Worm (Caenorhabditis elegans) whole organism, L1 larva: ENCODE results near the gene sds-22.

ENCODE experiments used
- C16A3.4 ChIP-seq: fragments of 150-350 bp; optimal IDR thresholded peaks from 2 replicates; lab custom pipeline; 2014; ENCODE audit warnings: missing biosample characterization, missing genetic modification characterization
- C34B4.2 ChIP-seq: sonication (generic microtip); optimal IDR thresholded peaks from 2 replicates; lab custom pipeline; 2017; ENCODE audit warnings: mild to moderate bottlenecking, missing genetic modification characterization, missing compliant biosample characterization
- F16B12.6 ChIP-seq: fragments of 150-350 bp; optimal IDR thresholded peaks from 2 replicates; lab custom pipeline; 2014; ENCODE audit warnings: missing biosample characterization, missing genetic modification characterization
- Y116A8C.19 ChIP-seq: sonication (generic microtip); optimal IDR thresholded peaks from 2 replicates; lab custom pipeline; 2016; ENCODE audit warnings: missing compliant biosample characterization, missing genetic modification characterization, borderline replicate concordance
- aly-2 ChIP-seq: fragments of 150-350 bp; optimal IDR thresholded peaks from 2 replicates; lab custom pipeline; 2014; ENCODE audit warnings: missing biosample characterization, missing genetic modification characterization
- ceh-63 ChIP-seq: fragments of 200-800 bp; sonication (Bioruptor generic); optimal IDR thresholded peaks from 2 replicates; lab custom pipeline; 2018; ENCODE audit warnings: mild to moderate bottlenecking, missing genetic modification characterization, missing compliant biosample characterization
- ceh-8 ChIP-seq: fragments of 200-800 bp; sonication (Bioruptor generic); optimal IDR thresholded peaks from 2 replicates; lab custom pipeline; 2018; ENCODE audit warnings: mild to moderate bottlenecking, missing genetic modification characterization, moderate library complexity, missing compliant biosample characterization
- ceh-82 ChIP-seq, 3 experiments: fragments of 150-350 bp in 1 of 3; sonication (generic microtip) in 2 of 3; optimal IDR thresholded peaks; 2 replicates each; lab custom pipeline; 2014 to 2017; ENCODE audit warnings: missing biosample characterization in 3 of 3, missing genetic modification characterization in 3 of 3
- ceh-90 ChIP-seq: sonication (generic microtip); optimal IDR thresholded peaks from 2 replicates; lab custom pipeline; 2016; ENCODE audit warnings: missing genetic modification characterization, missing compliant biosample characterization
- dpl-1 ChIP-seq, 3 experiments: fragments of 150-350 bp in 2 of 3; sonication (generic microtip) in 1 of 3; optimal IDR thresholded peaks; 2 replicates each; lab custom pipeline; 2014 to 2017; ENCODE audit warnings: missing biosample characterization in 3 of 3, missing genetic modification characterization in 3 of 3, missing genetic modification reagents in 3 of 3
- dsc-1 ChIP-seq: sonication (generic microtip); optimal IDR thresholded peaks from 2 replicates; lab custom pipeline; 2016; ENCODE audit warnings: mild to moderate bottlenecking, missing genetic modification characterization, missing compliant biosample characterization
- egl-27 ChIP-seq, 2 experiments: fragments of 150-350 bp in 1 of 2; sonication (generic microtip); optimal IDR thresholded peaks; 3 replicates each; lab custom pipeline; 2017 to 2018; ENCODE audit warnings: missing biosample characterization in 2 of 2, missing genetic modification characterization in 2 of 2, missing genetic modification reagents in 2 of 2
- elt-2 ChIP-seq: sonication (generic microtip); optimal IDR thresholded peaks from 2 replicates; lab custom pipeline; 2016; ENCODE audit warnings: missing genetic modification characterization, mild to moderate bottlenecking, inconsistent platforms, missing compliant biosample characterization, missing genetic modification reagents
- elt-3 ChIP-seq, 6 experiments: fragments of 150-350 bp in 1 of 6; sonication (generic microtip); optimal IDR thresholded peaks; 2 replicates each; lab custom pipeline; 2017 to 2018; ENCODE audit warnings: missing biosample characterization in 6 of 6, missing genetic modification characterization in 6 of 6, inconsistent platforms in 1 of 6
- fkh-4 ChIP-seq: sonication (generic microtip); optimal IDR thresholded peaks from 2 replicates; lab custom pipeline; 2016; ENCODE audit warnings: missing compliant biosample characterization, missing genetic modification characterization, borderline replicate concordance
- fkh-8 ChIP-seq: sonication (generic microtip); optimal IDR thresholded peaks from 2 replicates; lab custom pipeline; 2016; ENCODE audit warnings: mild to moderate bottlenecking, missing genetic modification characterization, missing compliant biosample characterization
- fos-1 ChIP-seq: fragments of 150-350 bp; optimal IDR thresholded peaks from 2 replicates; lab custom pipeline; 2014; ENCODE audit warnings: missing biosample characterization, missing genetic modification characterization
- hlh-17 ChIP-seq: fragments of 200-800 bp; sonication (Bioruptor generic); optimal IDR thresholded peaks from 2 replicates; lab custom pipeline; 2018; ENCODE audit warnings: missing genetic modification characterization, mild to moderate bottlenecking, missing compliant biosample characterization, moderate library complexity, borderline replicate concordance
- hlh-4 ChIP-seq: sonication (generic microtip); optimal IDR thresholded peaks from 2 replicates; lab custom pipeline; 2016; ENCODE audit warnings: mild to moderate bottlenecking, missing genetic modification characterization, missing compliant biosample characterization
- irx-1 ChIP-seq: sonication (generic microtip); optimal IDR thresholded peaks from 2 replicates; lab custom pipeline; 2016; ENCODE audit warnings: missing genetic modification characterization, missing compliant biosample characterization
- jun-1 ChIP-seq: fragments of 150-350 bp; optimal IDR thresholded peaks from 2 replicates; lab custom pipeline; 2014; ENCODE audit warnings: missing biosample characterization, missing genetic modification reagents, missing genetic modification characterization
- lin-13 ChIP-seq: fragments of 150-350 bp; optimal IDR thresholded peaks from 2 replicates; lab custom pipeline; 2014; ENCODE audit warnings: missing biosample characterization, missing genetic modification reagents, missing genetic modification characterization
- lin-14 ChIP-seq: fragments of 200-800 bp; sonication (Bioruptor generic); optimal IDR thresholded peaks from 2 replicates; lab custom pipeline; 2018; ENCODE audit warnings: mild to moderate bottlenecking, missing genetic modification characterization, moderate library complexity, missing compliant biosample characterization
- lir-3 ChIP-seq: sonication (generic microtip); optimal IDR thresholded peaks from 2 replicates; lab custom pipeline; 2016; ENCODE audit warnings: mild to moderate bottlenecking, missing genetic modification characterization, moderate library complexity, missing compliant biosample characterization; ENCODE audit not compliant: poor library complexity
- lsy-2 ChIP-seq, 2 experiments: fragments of 150-350 bp; optimal IDR thresholded peaks; 2 replicates each; lab custom pipeline; 2014; ENCODE audit warnings: missing biosample characterization in 2 of 2, missing genetic modification characterization in 2 of 2
- mab-9 ChIP-seq: fragments of 200-800 bp; sonication (Bioruptor generic); IDR thresholded peaks from 2 replicates; pipeline ENCODE4 v1.3.6; 2022; ENCODE audit warnings: missing genetic modification reagents, missing genetic modification characterization, missing compliant biosample characterization
- mdl-1 ChIP-seq, 2 experiments: fragments of 150-350 bp; optimal IDR thresholded peaks; 2 replicates each; lab custom pipeline; 2014 to 2017; ENCODE audit warnings: missing biosample characterization in 2 of 2, missing genetic modification characterization in 2 of 2, inconsistent platforms in 1 of 2
- mef-2 ChIP-seq: fragments of 150-350 bp; optimal IDR thresholded peaks from 2 replicates; lab custom pipeline; 2014; ENCODE audit warnings: missing biosample characterization, missing genetic modification characterization
- mep-1 ChIP-seq: fragments of 150-350 bp; optimal IDR thresholded peaks from 2 replicates; lab custom pipeline; 2014; ENCODE audit warnings: missing biosample characterization, missing genetic modification characterization
- nhr-19 ChIP-seq: fragments of 200-800 bp; sonication (Bioruptor generic); conservative IDR thresholded peaks from 2 replicates; pipeline ENCODE4 v1.3.6; 2022; ENCODE audit warnings: missing genetic modification characterization, missing compliant biosample characterization
- nhr-47 ChIP-seq: sonication (generic microtip); optimal IDR thresholded peaks from 2 replicates; lab custom pipeline; 2016; ENCODE audit warnings: mild to moderate bottlenecking, missing genetic modification characterization, moderate library complexity, missing compliant biosample characterization
- nhr-84 ChIP-seq: sonication (generic microtip); optimal IDR thresholded peaks from 2 replicates; lab custom pipeline; 2017; ENCODE audit warnings: missing biosample characterization, missing genetic modification characterization
- nhr-85 ChIP-seq: sonication (generic microtip); peaks from one replicate; lab custom pipeline; 2016; ENCODE audit warnings: missing genetic modification characterization, inconsistent platforms, missing compliant biosample characterization
- rnt-1 ChIP-seq: sonication (generic microtip); optimal IDR thresholded peaks from 2 replicates; lab custom pipeline; 2016; ENCODE audit warnings: mild to moderate bottlenecking, missing genetic modification characterization, moderate library complexity, missing compliant biosample characterization
- skn-1 ChIP-seq: fragments of 150-350 bp; optimal IDR thresholded peaks from 2 replicates; lab custom pipeline; 2014; ENCODE audit warnings: missing biosample characterization, missing genetic modification characterization
- sup-37 ChIP-seq: fragments of 200-800 bp; sonication (Bioruptor generic); optimal IDR thresholded peaks from 2 replicates; lab custom pipeline; 2018; ENCODE audit warnings: mild to moderate bottlenecking, missing genetic modification characterization, missing compliant biosample characterization
- tlp-1 ChIP-seq: fragments of 150-350 bp; optimal IDR thresholded peaks from 2 replicates; lab custom pipeline; 2014; ENCODE audit warnings: missing biosample characterization, missing genetic modification characterization
- unc-30 ChIP-seq: sonication (generic microtip); optimal IDR thresholded peaks from 2 replicates; lab custom pipeline; 2017; ENCODE audit warnings: missing biosample characterization, missing genetic modification characterization
- unc-62 ChIP-seq: fragments of 150-350 bp; optimal IDR thresholded peaks from 2 replicates; lab custom pipeline; 2014; ENCODE audit warnings: missing biosample characterization, missing genetic modification reagents, missing genetic modification characterization
- unc-86 ChIP-seq: sonication (generic microtip); optimal IDR thresholded peaks from 2 replicates; lab custom pipeline; 2016; ENCODE audit warnings: missing genetic modification characterization, missing compliant biosample characterization
- xbp-1 ChIP-seq: sonication (generic microtip); optimal IDR thresholded peaks from 2 replicates; lab custom pipeline; 2016; ENCODE audit warnings: missing genetic modification characterization, missing compliant biosample characterization
- zag-1 ChIP-seq: fragments of 150-350 bp; optimal IDR thresholded peaks from 2 replicates; lab custom pipeline; 2014; ENCODE audit warnings: missing biosample characterization, missing genetic modification characterization
- ztf-4 ChIP-seq: fragments of 150-350 bp; optimal IDR thresholded peaks from 2 replicates; lab custom pipeline; 2014; ENCODE audit warnings: missing biosample characterization, missing genetic modification characterization

The sds-22 gene

ce11 chrII:7870632-7871031 is 12.4 kb downstream of the sds-22 start (continued):
- TF ChIP-seq F16B12.6 (tag; lab: Kevin White, UChicago) (peak; percentile 91), irx-1 (no peak), ztf-4 (tag; lab: Kevin White, UChicago) (no peak), zag-1 (no peak), hlh-17 (GFP tag; lab: Kevin White, UChicago) (no peak), unc-30 (tag; lab: Kevin White, UChicago) (no peak), ceh-90 (no peak), fkh-8 (tag; lab: Kevin White, UChicago) (peak; percentile 35), unc-86 (tag; lab: Kevin White, UChicago) (no peak), mef-2 (no peak), ceh-82 (tag; optimal IDR thresholded peaks at IDR 0.05; lab: Kevin White, UChicago) (peak in 2 of 3 experiments; percentile 3 to 71), dpl-1 (GFP tag; optimal IDR thresholded peaks at IDR 0.05; lab: Kevin White, UChicago) (peak; percentile 19 to 68 (median 59)), lin-14 (no peak), lir-3 (tag; lab: Kevin White, UChicago) (no peak), rnt-1 (peak; percentile 48), fkh-4 (tag; lab: Kevin White, UChicago) (no peak), xbp-1 (tag; lab: Kevin White, UChicago) (peak; percentile 35), mab-9 (no peak), fos-1 (tag; lab: Kevin White, UChicago) (no peak), jun-1 (tag; lab: Kevin White, UChicago) (no peak), mdl-1 (tag; optimal IDR thresholded peaks at IDR 0.05; lab: Kevin White, UChicago) (peak in 1 of 2 experiments; percentile 15), aly-2 (tag; lab: Kevin White, UChicago) (no peak), nhr-47 (tag; lab: Kevin White, UChicago) (peak; percentile 30), nhr-84 (no peak), nhr-19 (peak; percentile 18; the same call in 1 of the 2 replicates), ceh-8 (GFP tag; lab: Kevin White, UChicago) (no peak), hlh-4 (no peak), egl-27 (tag; optimal IDR thresholded peaks at IDR 0.05; lab: Kevin White, UChicago) (no peak), Y116A8C.19 (tag; lab: Kevin White, UChicago) (no peak), lin-13 (GFP tag; lab: Kevin White, UChicago) (peak; percentile 17), C34B4.2 (no peak), tlp-1 (tag; lab: Kevin White, UChicago) (no peak), mep-1 (tag; lab: Kevin White, UChicago) (peak; percentile 47), nhr-85 (tag; lab: Kevin White, UChicago) (peak; percentile 14), skn-1 (peak; percentile 10), unc-62 (GFP tag; lab: Kevin White, UChicago) (no peak), elt-2 (tag; lab: Kevin White, UChicago) (no peak), dsc-1 (tag; lab: Kevin White, UChicago) (no peak), sup-37 (GFP tag; lab: Kevin White, UChicago) (no peak), ceh-63 (GFP tag; lab: Kevin White, UChicago) (no peak), elt-3 (tag; optimal IDR thresholded peaks at IDR 0.05; lab: Kevin White, UChicago) (no peak), C16A3.4 (tag; lab: Kevin White, UChicago) (peak; percentile 76), lsy-2 (tag; optimal IDR thresholded peaks at IDR 0.05; lab: Kevin White, UChicago) (peak; percentile 90 to 98)
- TF ChIP-seq, all 84 proteins: peak for 28
